Worm (Caenorhabditis elegans): ENCODE data around the gene sup-26.

Gene sup-26

DNA sequence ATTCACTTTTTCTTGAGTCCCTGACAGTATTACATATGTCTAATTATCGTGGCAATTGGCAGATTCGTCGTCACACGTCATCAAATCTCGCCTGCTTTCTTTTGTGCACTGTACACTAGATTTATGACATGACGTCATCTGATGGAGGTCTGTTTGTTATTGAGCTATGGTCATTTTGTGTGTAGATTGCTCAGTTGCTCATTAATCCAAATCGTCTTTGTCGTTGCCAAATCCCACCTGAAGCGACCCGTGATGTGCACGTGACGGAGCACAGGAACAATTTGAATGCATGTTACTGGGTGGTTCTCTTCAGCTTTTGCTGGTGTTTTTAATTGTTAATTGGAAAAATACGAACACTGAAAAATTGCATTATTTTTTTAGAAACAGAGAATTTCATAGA is 7.2 kb downstream of the sup-26 start:
- TF ChIP-seq klf-2 (GFP tag; conservative IDR thresholded peaks at IDR 0.05) (no peak), ref-1 (GFP tag; conservative IDR thresholded peaks at IDR 0.05) (no peak)

DNA sequence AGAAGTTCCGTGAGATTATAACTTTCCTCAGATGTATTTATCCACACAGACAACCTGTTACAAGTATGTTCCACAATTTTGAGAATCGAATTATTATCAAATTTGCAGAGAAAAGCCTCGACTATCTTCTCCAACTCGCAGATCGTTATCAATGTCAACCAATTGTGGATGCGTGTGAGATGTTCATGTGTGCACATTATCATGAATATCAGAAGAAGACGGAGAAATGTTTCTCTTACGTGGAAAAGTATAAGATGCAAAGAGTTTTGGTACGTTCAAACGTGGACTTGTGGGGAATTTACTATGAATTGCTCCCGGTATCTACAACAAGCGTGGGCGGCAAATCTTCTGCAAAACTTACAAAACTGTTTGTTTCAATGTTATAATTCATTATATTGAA is 9.0 kb downstream of the sup-26 start:
- TF ChIP-seq flt-1 (GFP tag; IDR thresholded peaks at IDR 0.05) (no peak), ref-1 (GFP tag; conservative IDR thresholded peaks at IDR 0.05) (no peak), ztf-29 (GFP tag; IDR thresholded peaks at IDR 0.05) (no peak), klf-2 (GFP tag; conservative IDR thresholded peaks at IDR 0.05) (no peak), med-1 (GFP tag; optimal IDR thresholded peaks at IDR 0.05; ENCODE audit: insufficient read depth) (no peak), tab-1 (GFP tag; IDR thresholded peaks at IDR 0.05) (no peak)

DNA sequence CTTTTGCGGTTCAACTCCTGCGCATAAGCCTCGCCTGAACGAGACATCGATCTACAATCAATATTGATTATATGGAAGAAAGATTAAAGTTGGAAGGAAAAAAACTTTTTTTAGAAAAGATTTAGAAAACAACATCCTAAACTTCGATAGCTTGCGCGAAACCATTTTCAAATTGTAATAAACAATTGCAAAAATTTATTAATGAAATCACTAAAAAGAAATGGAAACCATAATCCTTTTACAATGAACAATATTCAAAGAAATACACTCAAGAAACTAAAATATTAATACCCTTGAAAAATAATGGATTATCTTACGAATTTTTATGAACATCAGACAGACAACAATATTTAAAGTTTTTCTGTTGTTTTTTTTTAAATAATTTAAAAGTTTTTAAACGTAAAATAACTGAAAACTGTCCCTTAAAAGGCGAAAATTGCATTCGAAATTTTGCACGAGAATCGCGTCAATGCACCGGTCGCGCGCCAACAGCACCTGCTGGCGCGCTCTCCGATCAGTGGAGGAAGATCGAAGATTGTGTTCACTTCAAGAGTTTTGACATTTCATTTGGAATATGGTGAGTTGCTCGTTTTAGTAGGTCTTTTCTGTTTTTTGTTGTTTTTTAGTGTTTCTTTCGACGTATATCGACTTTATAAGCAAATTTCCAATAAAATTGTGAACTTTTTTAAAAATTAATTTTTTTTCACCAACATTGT is 10.6 kb downstream of the sup-26 start, which contains the start of the genes sftb-1 and R10E4.1:
Gene sftb-1, minus strand, starts transcription at position 51 of the 716 bp plus-strand sequence.
Gene R10E4.1, plus strand, starts transcription at position 524 of the 716 bp plus-strand sequence.
- TF ChIP-seq tab-1 (GFP tag; IDR thresholded peaks at IDR 0.05) (no peak), med-1 (GFP tag; optimal IDR thresholded peaks at IDR 0.05; ENCODE audit: insufficient read depth) (no peak), cog-1 (tag; optimal IDR thresholded peaks at IDR 0.05) (no peak), klf-2 (GFP tag; conservative IDR thresholded peaks at IDR 0.05) (no peak), flt-1 (GFP tag; IDR thresholded peaks at IDR 0.05) (no peak), ztf-23 (GFP tag; IDR thresholded peaks at IDR 0.05) (peak; percentile 17; the same call in 1 of the 2 replicates), ztf-29 (GFP tag; IDR thresholded peaks at IDR 0.05) (no peak)

ce11 chrIII:4265892-4266291 is 14.1 kb downstream of the sup-26 start:
- no peak for TF ChIP-seq klf-2 (GFP tag; conservative IDR thresholded peaks at IDR 0.05)

- TF ChIP-seq ztf-29 (GFP tag; IDR thresholded peaks at IDR 0.05) (no peak), klf-2 (GFP tag; conservative IDR thresholded peaks at IDR 0.05) (no peak), tab-1 (GFP tag; IDR thresholded peaks at IDR 0.05) (no peak), T22C8.4 (GFP tag; IDR thresholded peaks at IDR 0.05) (no peak), med-1 (GFP tag; optimal IDR thresholded peaks at IDR 0.05; ENCODE audit: insufficient read depth) (no peak), ztf-23 (GFP tag; IDR thresholded peaks at IDR 0.05) (no peak), cog-1 (tag; optimal IDR thresholded peaks at IDR 0.05) (no peak), flt-1 (GFP tag; IDR thresholded peaks at IDR 0.05) (no peak), ref-1 (GFP tag; conservative IDR thresholded peaks at IDR 0.05) (no peak)
These were observed 17.0 kb downstream of the sup-26 start, which contains the start of gene T08A11.1 for ce11 chrIII:4263048-4263447. Gene T08A11.1 (minus strand): TSS chrIII:4263148.

DNA sequence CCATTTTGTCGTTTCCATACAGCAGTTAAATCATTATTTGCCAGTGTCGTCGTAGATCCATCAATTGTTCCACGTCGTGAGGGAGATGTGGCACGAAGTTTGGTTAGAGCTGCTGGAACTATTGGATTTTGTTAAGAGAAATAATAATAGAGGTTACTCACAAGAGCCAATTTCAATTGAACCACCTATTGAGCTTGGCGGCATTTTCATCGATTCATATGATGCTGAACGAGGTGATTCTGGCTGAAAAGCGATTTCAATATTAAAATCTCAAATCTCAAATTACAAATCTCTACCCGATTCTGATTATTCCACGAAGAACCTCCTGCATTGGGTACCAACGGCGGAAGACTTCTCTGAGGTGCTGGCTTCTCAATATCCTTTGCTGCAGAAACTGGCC is 22.1 kb downstream of the sup-26 start:
- TF ChIP-seq ref-1 (GFP tag; conservative IDR thresholded peaks at IDR 0.05) (no peak), klf-2 (GFP tag; conservative IDR thresholded peaks at IDR 0.05) (no peak), flt-1 (GFP tag; IDR thresholded peaks at IDR 0.05) (no peak), tab-1 (GFP tag; IDR thresholded peaks at IDR 0.05) (no peak), ztf-29 (GFP tag; IDR thresholded peaks at IDR 0.05) (no peak), cog-1 (tag; optimal IDR thresholded peaks at IDR 0.05) (no peak), T22C8.4 (GFP tag; IDR thresholded peaks at IDR 0.05) (no peak), ztf-23 (GFP tag; IDR thresholded peaks at IDR 0.05) (no peak), med-1 (GFP tag; optimal IDR thresholded peaks at IDR 0.05; ENCODE audit: insufficient read depth) (no peak)

- TF ChIP-seq T22C8.4 (GFP tag; IDR thresholded peaks at IDR 0.05) (no peak), ref-1 (GFP tag; conservative IDR thresholded peaks at IDR 0.05) (no peak), med-1 (GFP tag; optimal IDR thresholded peaks at IDR 0.05; ENCODE audit: insufficient read depth) (no peak), flt-1 (GFP tag; IDR thresholded peaks at IDR 0.05) (no peak), ztf-29 (GFP tag; IDR thresholded peaks at IDR 0.05) (no peak), tab-1 (GFP tag; IDR thresholded peaks at IDR 0.05) (no peak), ztf-23 (GFP tag; IDR thresholded peaks at IDR 0.05) (no peak), klf-2 (GFP tag; conservative IDR thresholded peaks at IDR 0.05) (no peak), cog-1 (tag; optimal IDR thresholded peaks at IDR 0.05) (no peak)
These were observed 32.5 kb downstream of the sup-26 start, which contains the start of gene Y44F5A.1 for ce11 chrIII:4247571-4247970. Gene Y44F5A.1 (minus strand): TSS chrIII:4247671.

- TF ChIP-seq ref-1 (GFP tag; conservative IDR thresholded peaks at IDR 0.05) (no peak), tab-1 (GFP tag; IDR thresholded peaks at IDR 0.05) (no peak), med-1 (GFP tag; optimal IDR thresholded peaks at IDR 0.05; ENCODE audit: insufficient read depth) (no peak), ztf-29 (GFP tag; IDR thresholded peaks at IDR 0.05) (no peak), klf-2 (GFP tag; conservative IDR thresholded peaks at IDR 0.05) (no peak), cog-1 (tag; optimal IDR thresholded peaks at IDR 0.05) (no peak), T22C8.4 (GFP tag; IDR thresholded peaks at IDR 0.05) (no peak), ztf-23 (GFP tag; IDR thresholded peaks at IDR 0.05) (no peak), flt-1 (GFP tag; IDR thresholded peaks at IDR 0.05) (no peak)
These were observed 35.7 kb downstream of the sup-26 start, which contains the start of gene zhit-2 for ce11 chrIII:4244285-4244684. Gene zhit-2 (minus strand): TSS chrIII:4244385.

ce11 chrIII:4243461-4243860 is 36.6 kb downstream of the sup-26 start, which contains the start of gene mrpl-21:
Gene mrpl-21 (minus strand): TSS chrIII:4243561.
- TF ChIP-seq ztf-29 (GFP tag; IDR thresholded peaks at IDR 0.05) (no peak), T22C8.4 (GFP tag; IDR thresholded peaks at IDR 0.05) (no peak), ref-1 (GFP tag; conservative IDR thresholded peaks at IDR 0.05) (no peak), med-1 (GFP tag; optimal IDR thresholded peaks at IDR 0.05; ENCODE audit: insufficient read depth) (no peak), ztf-23 (GFP tag; IDR thresholded peaks at IDR 0.05) (no peak), tab-1 (GFP tag; IDR thresholded peaks at IDR 0.05) (no peak), flt-1 (GFP tag; IDR thresholded peaks at IDR 0.05) (no peak), cog-1 (tag; optimal IDR thresholded peaks at IDR 0.05) (no peak), klf-2 (GFP tag; conservative IDR thresholded peaks at IDR 0.05) (no peak)

ce11 chrIII:4242225-4242862 is 37.7 kb downstream of the sup-26 start, which contains the start of gene F43C1.7:
Gene F43C1.7 (minus strand): TSS chrIII:4242575.
- TF ChIP-seq cog-1 (tag; optimal IDR thresholded peaks at IDR 0.05) (no peak), ref-1 (GFP tag; conservative IDR thresholded peaks at IDR 0.05) (no peak), med-1 (GFP tag; optimal IDR thresholded peaks at IDR 0.05; ENCODE audit: insufficient read depth) (no peak), ztf-23 (GFP tag; IDR thresholded peaks at IDR 0.05) (no peak), tab-1 (GFP tag; IDR thresholded peaks at IDR 0.05) (no peak), flt-1 (GFP tag; IDR thresholded peaks at IDR 0.05) (no peak)

All from whole organism, midembryonic.